Fruit fly (Drosophila melanogaster): Measurements from ENCODE around the gene CG15177.
A peak's percentile ranks its signal among the peaks of the same experiment; 100 is the strongest.

CG15177 gene

dm6 chr3R:6672303-6673007 lies 43.3 kb upstream of the CG15177 start:
- no peak for TF ChIP-seq br (optimal IDR thresholded peaks at IDR 0.05)
- TF ChIP-seq CG7556 (GFP tag; optimal IDR thresholded peaks at IDR 0.05) = peak; percentile 49
- TF ChIP-seq Dfd (GFP tag; optimal IDR thresholded peaks at IDR 0.05) = no peak
- peak; percentile 25 for TF ChIP-seq Deaf1 (tag; optimal IDR thresholded peaks at IDR 0.05)
- no peak for TF ChIP-seq D (optimal IDR thresholded peaks at IDR 0.05)
- peak; percentile 43 for TF ChIP-seq D (GFP tag; optimal IDR thresholded peaks at IDR 0.05)
- TF ChIP-seq Taf1 (GFP tag; IDR thresholded peaks at IDR 0.05) = no peak
- TF ChIP-seq kni (GFP tag; optimal IDR thresholded peaks at IDR 0.05) = peak; percentile 75
- TF ChIP-seq ken (GFP tag; IDR thresholded peaks at IDR 0.05) = no peak
- TF ChIP-seq tll (GFP tag; optimal IDR thresholded peaks at IDR 0.05) = no peak
- peak; percentile 28 for TF ChIP-seq CG14710 (tag; optimal IDR thresholded peaks at IDR 0.05)
- no peak for TF ChIP-seq mld (GFP tag; IDR thresholded peaks at IDR 0.05; ENCODE audit: partially characterized antibody)
- TF ChIP-seq ttk (GFP tag; IDR thresholded peaks at IDR 0.05) = no peak
- peak; percentile 13 for TF ChIP-seq Sox100B (GFP tag; optimal IDR thresholded peaks at IDR 0.05)
- TF ChIP-seq lola (GFP tag; optimal IDR thresholded peaks at IDR 0.05) = peak in 1 of 3 experiments; percentile 65
- no peak for TF ChIP-seq CG15269 (tag; optimal IDR thresholded peaks at IDR 0.05)
- no peak for TF ChIP-seq tup (GFP tag; optimal IDR thresholded peaks at IDR 0.05)
- peak; percentile 61; the same call in 2 of the 3 replicates for TF ChIP-seq HLH4C (GFP tag; IDR thresholded peaks at IDR 0.05; ENCODE audit: partially characterized antibody)
- TF ChIP-seq CG16813 (GFP tag; IDR thresholded peaks at IDR 0.05; ENCODE audit: partially characterized antibody) = peak; percentile 74
- peak; percentile 16 for TF ChIP-seq phol (tag; optimal IDR thresholded peaks at IDR 0.05)
- TF ChIP-seq CG14860 (GFP tag; IDR thresholded peaks at IDR 0.05; ENCODE audit: partially characterized antibody) = peak; percentile 67
- TF ChIP-seq Blimp-1 (GFP tag; optimal IDR thresholded peaks at IDR 0.05) = peak; percentile 64
- no peak for TF ChIP-seq CG42726 (GFP tag; IDR thresholded peaks at IDR 0.05; ENCODE audit: partially characterized antibody)
- TF ChIP-seq Dll (GFP tag; IDR thresholded peaks at IDR 0.05; ENCODE audit: partially characterized antibody) = peak; percentile 64; the same call in 1 of the 4 replicates
- TF ChIP-seq trem (tag; optimal IDR thresholded peaks at IDR 0.05) = no peak
- TF ChIP-seq CG2199 (GFP tag; IDR thresholded peaks at IDR 0.05) = 0 out of 3 replicates have a peak, but pooled peaks have one; percentile 68
- TF ChIP-seq CG2129 (GFP tag; IDR thresholded peaks at IDR 0.05; ENCODE audit: partially characterized antibody) = peak; percentile 38; the same call in 1 of the 2 replicates
- no peak for TF ChIP-seq ERR (GFP tag; optimal IDR thresholded peaks at IDR 0.05)
- peak; percentile 47; the same call in 1 of the 2 replicates for TF ChIP-seq inv (GFP tag; IDR thresholded peaks at IDR 0.05; ENCODE audit: partially characterized antibody)
- no peak for TF ChIP-seq ewg (GFP tag; optimal IDR thresholded peaks at IDR 0.05)
- TF ChIP-seq CG10979 (tag; optimal IDR thresholded peaks at IDR 0.05) = peak; percentile 31
- peak; percentile 59; the same call in 2 of the 3 replicates for TF ChIP-seq CG7963 (GFP tag; IDR thresholded peaks at IDR 0.05; ENCODE audit: partially characterized antibody)
- TF ChIP-seq CG12071 (GFP tag; optimal IDR thresholded peaks at IDR 0.05) = no peak
- 0 out of 2 replicates have a peak, but pooled peaks have one; percentile 20 for TF ChIP-seq CG31441 (GFP tag; IDR thresholded peaks at IDR 0.05)
- TF ChIP-seq CG7928 (GFP tag; optimal IDR thresholded peaks at IDR 0.05) = no peak
- TF ChIP-seq CG8478 (optimal IDR thresholded peaks at IDR 0.05) = no peak
- TF ChIP-seq CG9437 (GFP tag; optimal IDR thresholded peaks at IDR 0.05) = peak; percentile 5
- no peak for TF ChIP-seq cg (GFP tag; optimal IDR thresholded peaks at IDR 0.05)
- TF ChIP-seq nmo (GFP tag; optimal IDR thresholded peaks at IDR 0.05) = peak; percentile 29
- TF ChIP-seq twi (tag; optimal IDR thresholded peaks at IDR 0.05) = no peak
- TF ChIP-seq CG9727 (GFP tag; optimal IDR thresholded peaks at IDR 0.05) = peak; percentile 30
- TF ChIP-seq CG17802 (tag; optimal IDR thresholded peaks at IDR 0.05) = no peak
- peak; percentile 18 for TF ChIP-seq CG13775 (GFP tag; optimal IDR thresholded peaks at IDR 0.05)
- TF ChIP-seq bigmax (GFP tag; optimal IDR thresholded peaks at IDR 0.05) = peak; percentile 80
- TF ChIP-seq C15 (GFP tag; IDR thresholded peaks at IDR 0.05) = no peak
- no peak for TF ChIP-seq ase (GFP tag; IDR thresholded peaks at IDR 0.05)
- peak; percentile 50; the same call in 1 of the 3 replicates for TF ChIP-seq ci (GFP tag; IDR thresholded peaks at IDR 0.05)
- TF ChIP-seq pum (GFP tag; optimal IDR thresholded peaks at IDR 0.05) = no peak
